Fruit fly (Drosophila melanogaster) whole organism, larva: Measurements from ENCODE around the gene CG16854.
A peak's percentile ranks its signal among the peaks of the same experiment; 100 is the strongest.

Source experiments
- noc ChIP-seq: fragments of 200-800 bp; sonication (Bioruptor generic); optimal IDR thresholded peaks from 3 replicates; lab custom pipeline; 2019; ENCODE audit warnings: missing biosample characterization, mild to moderate bottlenecking, missing genetic modification characterization, moderate library complexity

CG16854 gene

DNA sequence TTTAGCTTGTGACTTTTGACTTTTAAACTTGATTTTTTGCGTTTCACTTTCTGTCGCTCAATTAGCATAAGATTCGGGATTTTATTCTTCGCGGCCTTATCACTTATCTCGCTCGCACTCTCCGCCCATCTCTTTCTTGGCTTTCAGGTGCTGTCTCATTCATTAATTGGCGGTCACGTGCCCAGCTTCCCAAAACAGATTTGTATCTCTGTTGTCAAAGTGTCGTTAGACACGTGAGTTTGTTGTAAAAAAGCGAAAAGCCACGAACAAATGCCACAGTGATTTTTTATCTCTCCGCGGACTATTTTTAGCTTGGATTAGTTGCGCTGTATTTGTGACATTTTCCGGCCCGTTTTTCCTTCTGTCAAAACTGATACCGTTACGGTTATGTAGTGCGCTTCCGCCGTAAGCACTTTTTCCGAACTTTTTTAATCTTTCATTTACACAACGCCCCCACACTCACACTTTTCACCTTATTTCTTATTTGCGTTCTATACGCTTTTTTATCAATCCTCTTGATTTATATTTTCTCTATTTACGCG lies 29.7 kb upstream of the CG16854 start:
- no peak for TF ChIP-seq noc

dm6 chr2L:11057333-11058110 lies 29.0 kb upstream of the CG16854 start:
- TF ChIP-seq noc, result peak; percentile 89

- TF ChIP-seq noc, result no peak
These were observed 28.3 kb upstream of the CG16854 start for dm6 chr2L:11058111-11058665.

- no peak for TF ChIP-seq noc
These were observed 27.3 kb upstream of the CG16854 start for dm6 chr2L:11059206-11059605.

DNA sequence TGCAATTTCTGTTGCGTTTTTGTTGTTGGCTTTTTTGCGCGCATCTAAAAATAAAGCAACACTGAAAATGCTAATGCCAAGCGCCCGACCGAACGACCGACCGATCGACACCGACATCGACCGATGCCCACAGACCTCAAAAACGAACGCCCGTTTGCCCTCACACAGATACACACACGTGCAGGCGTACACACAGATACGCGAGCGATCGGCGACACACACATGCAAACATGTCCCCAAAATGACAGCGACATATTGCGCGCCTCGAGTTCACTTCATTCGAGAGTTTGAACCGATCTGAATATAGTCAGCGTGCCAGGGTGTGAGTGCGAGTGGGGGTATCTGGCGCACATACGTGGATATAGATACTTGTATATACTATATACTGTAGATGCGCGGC lies 25.4 kb upstream of the CG16854 start:
- no peak for TF ChIP-seq noc

DNA sequence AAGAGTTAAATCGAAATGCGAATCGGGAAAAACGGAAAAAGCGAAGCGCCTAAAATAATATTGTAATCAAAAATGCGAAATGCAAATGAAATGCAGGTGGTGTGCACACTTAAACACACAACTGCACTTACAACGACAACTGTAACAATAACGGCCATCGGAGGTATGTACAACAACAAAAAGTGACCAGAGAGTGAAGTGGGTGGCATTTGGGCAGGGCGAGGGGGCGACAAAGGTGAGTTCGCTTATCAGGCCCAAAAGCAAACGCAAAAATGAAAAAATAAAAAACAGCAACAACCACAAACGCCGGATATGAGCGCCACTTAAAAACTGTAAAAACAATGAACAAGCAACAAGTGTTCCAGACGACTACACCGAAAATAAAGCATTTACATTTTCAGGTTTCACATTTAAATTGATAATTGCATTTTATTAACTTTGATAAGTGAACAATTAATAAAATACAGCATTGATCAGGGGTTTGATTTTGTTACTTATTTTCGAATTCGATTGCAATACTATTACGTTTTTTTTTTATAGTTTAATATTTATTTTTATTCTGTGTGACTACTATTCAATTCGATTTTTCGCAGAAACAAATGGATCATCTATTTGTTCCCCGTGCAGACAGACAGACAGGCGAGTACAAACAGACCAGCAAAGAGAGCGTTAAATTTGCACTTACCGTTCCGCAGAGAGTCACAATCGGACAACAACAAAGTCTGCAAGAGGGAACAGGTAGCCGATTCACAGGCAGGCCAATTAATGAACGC lies 21.2 kb upstream of the CG16854 start:
- peak; percentile 92 for TF ChIP-seq noc

DNA sequence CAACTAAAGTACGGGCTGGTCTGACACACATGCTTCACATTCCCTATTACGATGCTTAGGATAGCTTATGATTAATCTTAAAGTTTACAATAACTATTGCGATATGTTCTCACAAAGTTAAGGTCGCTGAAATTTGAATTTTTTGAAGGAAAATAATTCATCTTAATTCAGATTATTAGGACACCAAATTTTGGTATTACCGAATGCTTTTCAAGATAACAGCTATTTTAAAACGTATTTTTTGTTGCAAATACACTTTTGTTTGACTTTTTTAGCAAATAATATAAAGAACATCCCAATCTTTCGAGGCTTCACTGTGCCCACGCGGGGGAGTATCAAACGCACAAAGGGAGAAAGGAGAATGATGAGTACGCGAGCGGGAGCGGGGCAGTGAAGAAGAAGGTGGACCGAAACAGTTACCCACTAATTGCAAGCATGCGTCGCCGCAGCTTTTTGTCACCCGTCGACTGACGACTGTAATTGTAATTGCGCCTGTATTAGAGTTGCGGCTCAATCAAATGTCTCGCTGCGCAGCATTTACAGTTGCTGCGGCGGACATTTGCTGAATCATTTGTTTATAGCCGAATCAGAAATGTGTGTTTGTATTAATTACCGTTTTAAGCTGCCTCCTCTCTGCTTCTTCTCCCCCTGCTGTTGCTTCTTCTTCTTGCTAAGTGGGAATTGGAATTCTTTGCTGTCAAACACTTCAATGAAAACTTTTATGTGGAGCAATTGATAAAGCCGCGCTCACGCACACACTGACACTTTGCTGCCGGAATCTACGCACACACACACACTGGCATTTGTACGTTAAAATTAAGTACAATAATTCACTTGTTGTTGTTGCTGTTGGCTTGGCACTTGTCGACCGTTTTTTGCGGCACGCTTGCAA lies 20.3 kb upstream of the CG16854 start:
- TF ChIP-seq noc, result peak; percentile 73

DNA sequence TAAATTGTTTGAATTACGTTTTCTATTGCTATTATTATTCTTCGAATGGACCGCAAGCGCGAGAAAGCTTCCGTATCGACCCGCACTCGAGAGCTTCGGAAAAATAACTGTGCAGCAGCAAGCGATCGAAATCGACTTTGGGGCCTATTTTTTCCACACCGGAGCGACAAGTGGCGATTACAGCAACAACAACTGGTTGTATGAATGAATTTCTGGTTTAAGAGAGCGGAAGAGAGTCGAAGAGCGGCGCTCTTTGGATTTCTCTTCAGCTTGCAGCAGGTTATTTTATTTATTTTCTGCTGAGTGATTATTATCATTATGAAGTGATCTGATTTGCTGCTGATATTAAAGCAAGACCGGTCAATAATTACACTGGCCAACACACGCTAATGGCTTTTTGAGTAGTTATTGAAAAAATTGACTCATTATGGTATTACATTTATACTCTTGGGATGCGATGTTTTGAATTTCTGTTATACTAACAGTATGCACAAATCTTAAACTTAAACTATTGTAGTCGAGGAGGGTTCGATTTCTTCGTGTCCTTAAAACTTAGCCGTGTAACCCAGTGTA lies 19.5 kb upstream of the CG16854 start, which contains the start of gene Samuel:
TSS of gene Samuel (minus strand) at position 112 of the 573 bp plus-strand sequence.
- no peak for TF ChIP-seq noc

- no peak for TF ChIP-seq noc
These were observed 18.6 kb upstream of the CG16854 start for dm6 chr2L:11067970-11068369.

dm6 chr2L:11068441-11068840 lies 18.1 kb upstream of the CG16854 start:
- no peak for TF ChIP-seq noc

- no peak for TF ChIP-seq noc
These were observed 17.6 kb upstream of the CG16854 start for dm6 chr2L:11068907-11069306.

DNA sequence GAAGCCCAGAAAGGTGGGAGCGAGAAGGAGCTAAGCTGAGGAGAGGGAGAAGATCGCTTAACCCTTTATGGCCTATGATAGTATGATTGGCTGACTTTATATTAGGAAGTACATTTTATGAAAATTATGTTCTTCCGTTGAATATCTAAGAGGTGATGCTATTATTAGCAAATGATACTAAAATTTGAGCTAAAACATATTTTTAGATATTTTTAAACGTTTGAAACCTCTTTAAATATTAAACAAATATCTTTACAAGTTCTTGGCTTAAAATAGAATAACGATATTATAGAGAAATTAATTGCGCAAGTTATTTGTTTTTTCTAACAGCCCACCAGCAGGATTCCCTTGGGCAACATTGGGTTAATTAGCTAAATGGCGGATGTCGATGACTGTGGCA lies 17.0 kb upstream of the CG16854 start:
- TF ChIP-seq noc, result no peak

DNA sequence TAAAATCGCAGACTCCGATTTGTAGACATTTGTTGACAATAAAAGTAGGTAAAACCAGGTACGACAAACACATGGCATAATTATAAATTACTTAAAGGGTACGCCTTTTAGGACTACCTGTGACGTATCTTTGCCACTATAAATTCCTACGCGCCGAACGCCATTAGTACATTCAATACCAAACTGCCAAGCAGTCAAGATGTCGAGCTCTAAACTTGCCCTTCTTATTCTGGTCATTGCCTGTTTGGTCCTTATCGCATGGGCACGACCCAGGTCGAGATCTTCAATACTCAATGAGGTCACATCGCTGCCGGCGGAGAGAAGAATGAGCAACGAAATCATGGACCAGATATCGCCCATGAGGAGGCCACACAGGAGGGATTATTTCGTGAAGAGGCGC lies 15.7 kb upstream of the CG16854 start, which contains the start of gene CG14915:
TSS of gene CG14915 (plus strand) at position 166 of the 400 bp plus-strand sequence.
- no peak for TF ChIP-seq noc

dm6 chr2L:11072250-11072649 lies 14.3 kb upstream of the CG16854 start:
- TF ChIP-seq noc, result no peak

dm6 chr2L:11072880-11073279 lies 13.6 kb upstream of the CG16854 start:
- no peak for TF ChIP-seq noc

- TF ChIP-seq noc, result no peak
These were observed 12.6 kb upstream of the CG16854 start for dm6 chr2L:11073947-11074346.
